Worm (Caenorhabditis elegans) whole organism, mixed stage, embryonic: ENCODE measurements around the gene H06I04.6.

ENCODE experiments used
- M03D4.4 ChIP-seq: sonication (generic microtip); optimal IDR thresholded peaks from 2 replicates; lab custom pipeline; 2017; ENCODE audit warnings: mild to moderate bottlenecking, missing genetic modification characterization, missing compliant biosample characterization
- bed-3 ChIP-seq: fragments of 200-800 bp; sonication (Bioruptor generic); optimal IDR thresholded peaks from 3 replicates; lab custom pipeline; 2018; ENCODE audit warnings: mild to moderate bottlenecking, missing genetic modification characterization, moderate library complexity, missing compliant biosample characterization
- blmp-1 ChIP-seq: fragments of 150-350 bp; optimal IDR thresholded peaks from 2 replicates; lab custom pipeline; 2014; ENCODE audit warnings: missing biosample characterization, missing genetic modification characterization
- ceh-39 ChIP-seq: fragments of 150-350 bp; optimal IDR thresholded peaks from 2 replicates; lab custom pipeline; 2014; ENCODE audit warnings: missing biosample characterization, missing genetic modification characterization
- ceh-43 ChIP-seq: fragments of 200-800 bp; sonication (Bioruptor generic); optimal IDR thresholded peaks from 2 replicates; lab custom pipeline; 2018; ENCODE audit warnings: mild to moderate bottlenecking, missing genetic modification characterization, moderate library complexity, missing compliant biosample characterization
- ceh-83 ChIP-seq: fragments of 200-800 bp; sonication (Bioruptor generic); optimal IDR thresholded peaks from 2 replicates; lab custom pipeline; 2018; ENCODE audit warnings: mild to moderate bottlenecking, missing genetic modification characterization, missing compliant biosample characterization
- ces-1 ChIP-seq: fragments of 150-350 bp; optimal IDR thresholded peaks from 2 replicates; lab custom pipeline; 2014; ENCODE audit warnings: missing biosample characterization, missing genetic modification reagents, missing genetic modification characterization
- cnd-1 ChIP-seq: fragments of 200-800 bp; sonication (Bioruptor generic); optimal IDR thresholded peaks from 2 replicates; lab custom pipeline; 2018; ENCODE audit warnings: mild to moderate bottlenecking, missing genetic modification characterization, missing compliant biosample characterization
- drap-1 ChIP-seq: fragments of 200-800 bp; sonication (Bioruptor generic); optimal IDR thresholded peaks from 3 replicates; lab custom pipeline; 2018; ENCODE audit warnings: mild to moderate bottlenecking, missing genetic modification characterization, missing compliant biosample characterization
- elt-1 ChIP-seq: sonication (generic microtip); optimal IDR thresholded peaks from 2 replicates; lab custom pipeline; 2017; ENCODE audit warnings: missing genetic modification characterization, mild to moderate bottlenecking, missing compliant biosample characterization, antibody characterized with exemption, moderate library complexity, borderline replicate concordance; ENCODE audit not compliant: insufficient read depth
- elt-3 ChIP-seq: fragments of 150-350 bp; optimal IDR thresholded peaks from 2 replicates; lab custom pipeline; 2014; ENCODE audit warnings: missing biosample characterization, missing genetic modification characterization
- flh-1 ChIP-seq: fragments of 200-800 bp; sonication (Bioruptor generic); optimal IDR thresholded peaks from 2 replicates; lab custom pipeline; 2018; ENCODE audit warnings: mild to moderate bottlenecking, missing genetic modification characterization, moderate library complexity, missing compliant biosample characterization
- ham-2 ChIP-seq: fragments of 200-800 bp; sonication (Bioruptor generic); optimal IDR thresholded peaks from 2 replicates; lab custom pipeline; 2018; ENCODE audit warnings: mild to moderate bottlenecking, missing genetic modification characterization, missing compliant biosample characterization
- hlh-1 ChIP-seq: fragments of 150-350 bp; optimal IDR thresholded peaks from 2 replicates; lab custom pipeline; 2014; ENCODE audit warnings: missing biosample characterization, missing genetic modification reagents, missing genetic modification characterization
- lin-13 ChIP-seq: fragments of 150-350 bp; optimal IDR thresholded peaks from 2 replicates; lab custom pipeline; 2014; ENCODE audit warnings: missing biosample characterization, missing genetic modification characterization
- lin-32 ChIP-seq: fragments of 200-800 bp; sonication (Bioruptor generic); optimal IDR thresholded peaks from 2 replicates; lab custom pipeline; 2018; ENCODE audit warnings: mild to moderate bottlenecking, missing genetic modification characterization, missing compliant biosample characterization
- lsy-2 ChIP-seq: fragments of 150-350 bp; optimal IDR thresholded peaks from 2 replicates; lab custom pipeline; 2014; ENCODE audit warnings: missing biosample characterization, missing genetic modification characterization
- mep-1 ChIP-seq: fragments of 150-350 bp; optimal IDR thresholded peaks from 2 replicates; lab custom pipeline; 2017; ENCODE audit warnings: missing biosample characterization, missing genetic modification reagents, missing genetic modification characterization, inconsistent platforms
- mls-2 ChIP-seq: sonication (generic microtip); optimal IDR thresholded peaks from 2 replicates; lab custom pipeline; 2016; ENCODE audit warnings: mild to moderate bottlenecking, missing genetic modification characterization, moderate library complexity, missing compliant biosample characterization
- nhr-12 ChIP-seq: fragments of 150-350 bp; optimal IDR thresholded peaks from 2 replicates; lab custom pipeline; 2014; ENCODE audit warnings: missing biosample characterization, missing genetic modification characterization
- nhr-2 ChIP-seq: fragments of 150-350 bp; optimal IDR thresholded peaks from 2 replicates; lab custom pipeline; 2014; ENCODE audit warnings: missing biosample characterization, missing genetic modification characterization
- nhr-237 ChIP-seq: fragments of 150-350 bp; optimal IDR thresholded peaks from 2 replicates; lab custom pipeline; 2014; ENCODE audit warnings: missing biosample characterization, missing genetic modification characterization
- nhr-28 ChIP-seq: fragments of 150-350 bp; optimal IDR thresholded peaks from 2 replicates; lab custom pipeline; 2014; ENCODE audit warnings: missing biosample characterization, missing genetic modification characterization
- nhr-76 ChIP-seq: sonication (generic microtip); optimal IDR thresholded peaks from 2 replicates; lab custom pipeline; 2017; ENCODE audit warnings: missing biosample characterization, missing genetic modification characterization
- pha-4 ChIP-seq: fragments of 150-350 bp; optimal IDR thresholded peaks from 2 replicates; lab custom pipeline; 2018; ENCODE audit warnings: missing biosample characterization, missing genetic modification reagents, missing genetic modification characterization
- sem-2 ChIP-seq: fragments of 200-800 bp; sonication (Bioruptor generic); optimal IDR thresholded peaks from 2 replicates; lab custom pipeline; 2018; ENCODE audit warnings: mild to moderate bottlenecking, missing genetic modification characterization, missing compliant biosample characterization
- snpc-4 ChIP-seq: fragments of 150-350 bp; optimal IDR thresholded peaks from 2 replicates; lab custom pipeline; 2014; ENCODE audit warnings: missing biosample characterization, missing genetic modification characterization
- sptf-1 ChIP-seq: sonication (generic microtip); optimal IDR thresholded peaks from 2 replicates; lab custom pipeline; 2017; ENCODE audit warnings: mild to moderate bottlenecking, missing genetic modification characterization, moderate library complexity, missing compliant biosample characterization
- tbx-8 ChIP-seq: fragments of 200-800 bp; sonication (Bioruptor generic); optimal IDR thresholded peaks from 2 replicates; lab custom pipeline; 2018; ENCODE audit warnings: mild to moderate bottlenecking, missing genetic modification characterization, moderate library complexity, missing compliant biosample characterization
- unc-120 ChIP-seq: sonication (generic microtip); optimal IDR thresholded peaks from 2 replicates; lab custom pipeline; 2017; ENCODE audit warnings: missing genetic modification characterization, missing compliant biosample characterization; ENCODE audit not compliant: poor library complexity, severe bottlenecking
- unc-39 ChIP-seq: fragments of 150-350 bp; optimal IDR thresholded peaks from 2 replicates; lab custom pipeline; 2014; ENCODE audit warnings: missing biosample characterization, missing genetic modification characterization
- unc-62 ChIP-seq: fragments of 150-350 bp; optimal IDR thresholded peaks from 2 replicates; lab custom pipeline; 2014; ENCODE audit warnings: missing biosample characterization, missing genetic modification reagents, missing genetic modification characterization
- zip-8 ChIP-seq: fragments of 150-350 bp; optimal IDR thresholded peaks from 2 replicates; lab custom pipeline; 2014; ENCODE audit warnings: missing biosample characterization, missing genetic modification characterization
- ztf-11 ChIP-seq: fragments of 150-350 bp; optimal IDR thresholded peaks from 2 replicates; lab custom pipeline; 2014; ENCODE audit warnings: missing biosample characterization, missing genetic modification characterization

Gene H06I04.6

DNA sequence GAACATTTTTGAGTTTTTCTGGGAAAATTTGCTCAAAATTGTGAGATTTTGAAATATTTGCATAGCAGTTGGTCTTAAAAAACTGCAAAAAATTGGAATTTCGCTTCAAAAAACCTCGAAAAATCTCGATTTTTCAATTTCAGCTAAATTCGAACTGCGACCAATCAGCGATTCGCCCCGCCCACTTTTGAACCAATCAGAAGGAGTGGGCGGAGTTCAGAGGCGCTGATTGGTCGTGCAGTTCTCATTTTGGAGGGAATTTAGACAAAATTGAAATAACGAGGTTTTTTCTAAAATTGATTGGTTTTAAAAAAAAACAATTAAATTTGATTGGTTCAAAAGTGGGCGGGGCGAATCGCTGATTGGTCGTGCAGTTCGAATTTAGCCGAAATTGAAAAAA lies 30.6 kb downstream of the H06I04.6 start:
- TF ChIP-seq ceh-43 (GFP tag; lab: Kevin White, UChicago) (no peak), ham-2 (no peak), snpc-4 (no peak), ceh-39 (tag; lab: Kevin White, UChicago) (no peak), nhr-2 (tag; lab: Kevin White, UChicago) (no peak), flh-1 (GFP tag; lab: Kevin White, UChicago) (no peak), elt-3 (tag; lab: Kevin White, UChicago) (no peak), cnd-1 (tag; lab: Kevin White, UChicago) (no peak), sem-2 (GFP tag; lab: Kevin White, UChicago) (no peak), blmp-1 (no peak), bed-3 (GFP tag; lab: Kevin White, UChicago) (no peak), zip-8 (tag; lab: Kevin White, UChicago) (no peak), M03D4.4 (tag; lab: Kevin White, UChicago) (no peak), tbx-8 (GFP tag; lab: Kevin White, UChicago) (no peak), nhr-76 (tag; lab: Kevin White, UChicago) (no peak), nhr-12 (tag; lab: Kevin White, UChicago) (no peak), unc-39 (tag; lab: Kevin White, UChicago) (no peak), lin-32 (no peak), sptf-1 (tag; lab: Kevin White, UChicago) (no peak), drap-1 (GFP tag; lab: Kevin White, UChicago) (no peak)

ce11 chrIII:3031017-3031756 lies 33.0 kb downstream of the H06I04.6 start:
- TF ChIP-seq ceh-83 (no peak), mep-1 (tag; lab: Kevin White, UChicago) (no peak), ceh-39 (tag; lab: Kevin White, UChicago) (no peak), nhr-76 (tag; lab: Kevin White, UChicago) (no peak), mls-2 (no peak), unc-120 (no peak), elt-1 (tag; lab: Kevin White, UChicago) (no peak), flh-1 (GFP tag; lab: Kevin White, UChicago) (no peak), hlh-1 (tag; lab: Kevin White, UChicago) (no peak), drap-1 (GFP tag; lab: Kevin White, UChicago) (no peak), elt-3 (tag; lab: Kevin White, UChicago) (no peak), M03D4.4 (tag; lab: Kevin White, UChicago) (no peak)

ce11 chrIII:3029822-3030221 lies 34.3 kb downstream of the H06I04.6 start:
- TF ChIP-seq ztf-11 (tag; lab: Kevin White, UChicago): no peak
- TF ChIP-seq elt-1 (tag; lab: Kevin White, UChicago): no peak
- no peak for TF ChIP-seq blmp-1
- TF ChIP-seq ces-1: no peak
- TF ChIP-seq bed-3 (GFP tag; lab: Kevin White, UChicago): no peak
- TF ChIP-seq tbx-8 (GFP tag; lab: Kevin White, UChicago): no peak
- no peak for TF ChIP-seq ceh-83
- TF ChIP-seq hlh-1 (tag; lab: Kevin White, UChicago): no peak
- TF ChIP-seq nhr-28: no peak
- no peak for TF ChIP-seq unc-39 (tag; lab: Kevin White, UChicago)
- no peak for TF ChIP-seq nhr-76 (tag; lab: Kevin White, UChicago)
- TF ChIP-seq pha-4 (tag; lab: Kevin White, UChicago): no peak
- no peak for TF ChIP-seq cnd-1 (tag; lab: Kevin White, UChicago)

DNA sequence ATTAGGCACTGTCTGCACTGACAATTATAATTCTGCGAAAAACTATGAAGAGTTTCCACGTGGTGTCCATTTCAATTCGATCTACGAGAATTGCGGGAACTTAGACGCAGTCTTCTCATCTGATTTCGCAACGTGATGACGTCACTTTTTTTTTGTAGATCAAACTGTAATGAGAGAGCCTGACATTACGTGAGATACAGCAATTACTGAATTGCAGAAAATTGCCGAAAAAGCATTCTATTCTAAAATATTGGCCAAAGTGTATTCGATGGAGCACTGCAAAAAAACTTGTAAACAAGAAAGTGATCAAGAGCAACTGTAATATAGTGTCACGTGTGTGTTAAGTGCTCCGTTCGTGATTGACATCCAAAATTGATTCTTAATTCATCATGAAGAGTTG lies 37.5 kb downstream of the H06I04.6 start:
- TF ChIP-seq unc-39 (tag; lab: Kevin White, UChicago) (no peak), mls-2 (no peak), lin-32 (no peak), zip-8 (tag; lab: Kevin White, UChicago) (peak; percentile 53), ztf-11 (tag; lab: Kevin White, UChicago) (no peak), tbx-8 (GFP tag; lab: Kevin White, UChicago) (no peak)

- TF ChIP-seq nhr-237 (tag; lab: Kevin White, UChicago): no peak
- no peak for TF ChIP-seq unc-39 (tag; lab: Kevin White, UChicago)
- TF ChIP-seq tbx-8 (GFP tag; lab: Kevin White, UChicago): no peak
- TF ChIP-seq lin-32: no peak
- no peak for TF ChIP-seq lin-13 (tag; lab: Kevin White, UChicago)
- no peak for TF ChIP-seq ztf-11 (tag; lab: Kevin White, UChicago)
- no peak for TF ChIP-seq elt-1 (tag; lab: Kevin White, UChicago)
- no peak for TF ChIP-seq ceh-83
- TF ChIP-seq mep-1 (tag; lab: Kevin White, UChicago): no peak
- TF ChIP-seq ceh-39 (tag; lab: Kevin White, UChicago): no peak
- TF ChIP-seq unc-62 (GFP tag; lab: Kevin White, UChicago): no peak
- TF ChIP-seq lsy-2: no peak
- TF ChIP-seq drap-1 (GFP tag; lab: Kevin White, UChicago): no peak
- TF ChIP-seq nhr-12 (tag; lab: Kevin White, UChicago): no peak
- TF ChIP-seq zip-8 (tag; lab: Kevin White, UChicago): no peak
- no peak for TF ChIP-seq ham-2
These were observed 44.1 kb downstream of the H06I04.6 start for ce11 chrIII:3020035-3020434.
